Worm (Caenorhabditis elegans): Measurements from ENCODE around the gene fbxa-148.

- no peak for TF ChIP-seq pqm-1 (tag; optimal IDR thresholded peaks at IDR 0.05)
- no peak for TF ChIP-seq ceh-2 (tag; optimal IDR thresholded peaks at IDR 0.05)
- no peak for TF ChIP-seq ceh-22 (tag; optimal IDR thresholded peaks at IDR 0.05)
- no peak for TF ChIP-seq lin-11 (tag; optimal IDR thresholded peaks at IDR 0.05)
- TF ChIP-seq T23F11.4 (GFP tag; optimal IDR thresholded peaks at IDR 0.05) = no peak
- TF ChIP-seq dmd-4 (tag; optimal IDR thresholded peaks at IDR 0.05; ENCODE audit: borderline replicate concordance) = no peak
- no peak for TF ChIP-seq hlh-8 (tag; optimal IDR thresholded peaks at IDR 0.05)
Measured at ce11 chrV:16988614-16989013, 49.8 kb downstream of the fbxa-148 start, which contains the start of gene Y102A5C.27.
